Worm (Caenorhabditis elegans): ENCODE results near the gene C54C6.4.

- no peak for TF ChIP-seq him-1 (tag; optimal IDR thresholded peaks at IDR 0.05)
- no peak for TF ChIP-seq W03F9.2 (tag; optimal IDR thresholded peaks at IDR 0.05)
- no peak for TF ChIP-seq dao-5 (tag; optimal IDR thresholded peaks at IDR 0.05)
Observed at ce11 chrIII:3539499-3539898, 13.9 kb upstream of the C54C6.4 start.
